Worm (Caenorhabditis elegans) whole organism, L4 larva: ENCODE measurements around the gene F55B11.7.
"Not testable (repeated sequence)": the region's sequence is repeated elsewhere in the genome, so short reads cannot be mapped to it uniquely, and the experiment has no call there.

Experiments
- D1046.2 ChIP-seq: fragments of 200-800 bp; sonication (Bioruptor generic); IDR thresholded peaks from 2 replicates; pipeline ENCODE4 v1.3.6; 2022; ENCODE audit warnings: missing genetic modification characterization, missing compliant biosample characterization
- F10B5.3 ChIP-seq: sonication (generic microtip); optimal IDR thresholded peaks from 2 replicates; lab custom pipeline; 2016; ENCODE audit warnings: mild to moderate bottlenecking, missing genetic modification characterization, missing compliant biosample characterization
- F37D6.2 ChIP-seq: sonication (generic microtip); optimal IDR thresholded peaks from 2 replicates; lab custom pipeline; 2016; ENCODE audit warnings: mild to moderate bottlenecking, missing genetic modification characterization, missing compliant biosample characterization
- F49E8.2 ChIP-seq: sonication (generic microtip); optimal IDR thresholded peaks from 2 replicates; lab custom pipeline; 2016; ENCODE audit warnings: missing compliant biosample characterization, mild to moderate bottlenecking, missing genetic modification characterization, borderline replicate concordance
- R02D3.7 ChIP-seq: fragments of 150-350 bp; sonication (generic microtip); optimal IDR thresholded peaks from 3 replicates; lab custom pipeline; 2014; ENCODE audit warnings: missing biosample characterization, missing genetic modification characterization
- Y105C5A.15 ChIP-seq: fragments of 200-800 bp; sonication (Bioruptor generic); IDR thresholded peaks from 2 replicates; pipeline ENCODE4 v1.3.6; 2022; ENCODE audit warnings: missing genetic modification characterization, missing compliant biosample characterization
- aha-1 ChIP-seq: fragments of 150-350 bp; peaks from one replicate; lab custom pipeline; 2014; ENCODE audit warnings: missing biosample characterization, missing genetic modification characterization
- aly-2 ChIP-seq: sonication (generic microtip); optimal IDR thresholded peaks from 2 replicates; lab custom pipeline; 2018; ENCODE audit warnings: missing biosample characterization, missing genetic modification characterization
- ceh-20 ChIP-seq: fragments of 200-800 bp; sonication (Bioruptor generic); IDR thresholded peaks from 2 replicates; pipeline ENCODE4 v1.3.6; 2022; ENCODE audit warnings: missing genetic modification reagents, missing genetic modification characterization, missing compliant biosample characterization
- ceh-28 ChIP-seq: fragments of 150-350 bp; optimal IDR thresholded peaks from 2 replicates; lab custom pipeline; 2014; ENCODE audit warnings: missing biosample characterization, missing genetic modification reagents, missing genetic modification characterization
- cey-2 ChIP-seq: sonication (generic microtip); optimal IDR thresholded peaks from 3 replicates; lab custom pipeline; 2017; ENCODE audit warnings: missing genetic modification characterization, mild to moderate bottlenecking, missing compliant biosample characterization, antibody characterized with exemption, borderline replicate concordance; ENCODE audit not compliant: insufficient read depth
- ctbp-1 ChIP-seq: fragments of 200-800 bp; sonication (Bioruptor generic); IDR thresholded peaks from 2 replicates; pipeline ENCODE4 v1.3.6; 2022; ENCODE audit warnings: missing genetic modification reagents, missing genetic modification characterization, missing compliant biosample characterization
- daf-16 ChIP-seq, 3 experiments: sonication (generic microtip); optimal IDR thresholded peaks; 2 replicates each; lab custom pipeline; 2016 to 2017; ENCODE audit warnings: missing genetic modification characterization in 3 of 3, missing genetic modification reagents in 3 of 3, mild to moderate bottlenecking in 2 of 3, missing compliant biosample characterization in 2 of 3, missing biosample characterization in 1 of 3, moderate library complexity in 1 of 3
- daf-8 ChIP-seq: fragments of 200-800 bp; sonication (Bioruptor generic); IDR thresholded peaks from 2 replicates; pipeline ENCODE4 v1.3.6; 2022; ENCODE audit warnings: missing genetic modification characterization, missing compliant biosample characterization
- dpl-1 ChIP-seq: fragments of 150-350 bp; optimal IDR thresholded peaks from 2 replicates; lab custom pipeline; 2014; ENCODE audit warnings: missing biosample characterization, missing genetic modification reagents, missing genetic modification characterization
- fkh-10 ChIP-seq: fragments of 150-350 bp; optimal IDR thresholded peaks from 2 replicates; lab custom pipeline; 2014; ENCODE audit warnings: missing biosample characterization, missing genetic modification reagents, missing genetic modification characterization
- fos-1 ChIP-seq: fragments of 150-350 bp; optimal IDR thresholded peaks from 2 replicates; lab custom pipeline; 2014; ENCODE audit warnings: missing biosample characterization, missing genetic modification characterization
- gei-8 ChIP-seq: fragments of 200-800 bp; sonication (Bioruptor generic); optimal IDR thresholded peaks from 2 replicates; lab custom pipeline; 2018; ENCODE audit warnings: mild to moderate bottlenecking, missing genetic modification characterization, missing compliant biosample characterization
- hlh-11 ChIP-seq: fragments of 200-800 bp; sonication (Bioruptor generic); optimal IDR thresholded peaks from 2 replicates; lab custom pipeline; 2018; ENCODE audit warnings: mild to moderate bottlenecking, missing genetic modification characterization, missing compliant biosample characterization
- hmg-1.1 ChIP-seq: fragments of 200-800 bp; sonication (Bioruptor generic); IDR thresholded peaks from 2 replicates; pipeline ENCODE4 v1.3.6; 2022; ENCODE audit warnings: missing genetic modification reagents, missing genetic modification characterization, missing compliant biosample characterization
- lim-7 ChIP-seq: fragments of 200-800 bp; sonication (Bioruptor generic); IDR thresholded peaks from 2 replicates; pipeline ENCODE4 v1.3.6; 2022; ENCODE audit warnings: missing genetic modification characterization, missing compliant biosample characterization
- lin-29 ChIP-seq: fragments of 200-800 bp; sonication (Bioruptor generic); IDR thresholded peaks from 2 replicates; pipeline ENCODE4 v1.3.6; 2022; ENCODE audit warnings: missing genetic modification reagents, missing genetic modification characterization, missing compliant biosample characterization
- lin-39 ChIP-seq: fragments of 150-350 bp; optimal IDR thresholded peaks from 2 replicates; lab custom pipeline; 2014; ENCODE audit warnings: missing biosample characterization, missing genetic modification reagents, missing genetic modification characterization
- lir-3 ChIP-seq: sonication (generic microtip); optimal IDR thresholded peaks from 2 replicates; lab custom pipeline; 2016; ENCODE audit warnings: mild to moderate bottlenecking, missing genetic modification characterization, missing compliant biosample characterization
- lsy-2 ChIP-seq, 2 experiments: fragments of 150-350 bp in 1 of 2; sonication (generic microtip) in 1 of 2; optimal IDR thresholded peaks; 2 replicates each; lab custom pipeline; 2014 to 2017; ENCODE audit warnings: missing biosample characterization in 2 of 2, missing genetic modification characterization in 2 of 2
- mdl-1 ChIP-seq, 2 experiments: fragments of 150-350 bp in 1 of 2; sonication (generic microtip) in 1 of 2; optimal IDR thresholded peaks; 2 replicates each; lab custom pipeline; 2014 to 2017; ENCODE audit warnings: missing biosample characterization in 2 of 2, missing genetic modification characterization in 2 of 2
- mdt-29 ChIP-seq: fragments of 200-800 bp; sonication (Bioruptor generic); IDR thresholded peaks from 2 replicates; pipeline ENCODE4 v1.3.6; 2022; ENCODE audit warnings: missing genetic modification reagents, missing genetic modification characterization, missing compliant biosample characterization
- mep-1 ChIP-seq: fragments of 150-350 bp; sonication (generic microtip); optimal IDR thresholded peaks from 3 replicates; lab custom pipeline; 2014; ENCODE audit warnings: missing biosample characterization, missing genetic modification characterization
- nhr-10 ChIP-seq: fragments of 150-350 bp; optimal IDR thresholded peaks from 2 replicates; lab custom pipeline; 2014; ENCODE audit warnings: missing biosample characterization, missing genetic modification characterization
- nhr-11 ChIP-seq: fragments of 150-350 bp; optimal IDR thresholded peaks from 2 replicates; lab custom pipeline; 2014; ENCODE audit warnings: missing biosample characterization, missing genetic modification characterization
- nhr-237 ChIP-seq: sonication (generic microtip); optimal IDR thresholded peaks from 2 replicates; lab custom pipeline; 2017; ENCODE audit warnings: missing biosample characterization, missing genetic modification characterization
- nhr-42 ChIP-seq: fragments of 200-800 bp; sonication (Bioruptor generic); IDR thresholded peaks from 2 replicates; pipeline ENCODE4 v1.3.6; 2022; ENCODE audit warnings: missing genetic modification characterization, missing compliant biosample characterization
- nhr-6 ChIP-seq: fragments of 150-350 bp; optimal IDR thresholded peaks from 2 replicates; lab custom pipeline; 2014; ENCODE audit warnings: missing biosample characterization, missing genetic modification characterization
- nhr-76 ChIP-seq: fragments of 150-350 bp; optimal IDR thresholded peaks from 2 replicates; lab custom pipeline; 2014; ENCODE audit warnings: missing biosample characterization, missing genetic modification characterization
- nhr-77 ChIP-seq: fragments of 150-350 bp; optimal IDR thresholded peaks from 2 replicates; lab custom pipeline; 2014; ENCODE audit warnings: missing biosample characterization, missing genetic modification characterization
- pqm-1 ChIP-seq: sonication (generic microtip); optimal IDR thresholded peaks from 2 replicates; lab custom pipeline; 2017; ENCODE audit warnings: missing biosample characterization, missing genetic modification characterization
- rbr-2 ChIP-seq: sonication (generic microtip); optimal IDR thresholded peaks from 2 replicates; lab custom pipeline; 2016; ENCODE audit warnings: missing genotype, missing genetic modification characterization, missing compliant biosample characterization
- sdz-12 ChIP-seq: fragments of 200-800 bp; sonication (Bioruptor generic); optimal IDR thresholded peaks from 2 replicates; lab custom pipeline; 2018; ENCODE audit warnings: mild to moderate bottlenecking, missing genetic modification characterization, missing compliant biosample characterization
- snpc-1.2 ChIP-seq: fragments of 200-800 bp; sonication (Bioruptor generic); IDR thresholded peaks from 2 replicates; pipeline ENCODE4 v1.3.6; 2022; ENCODE audit warnings: missing genetic modification reagents, missing genetic modification characterization, missing compliant biosample characterization
- unc-62 ChIP-seq, 3 experiments: fragments of 150-350 bp in 1 of 3; sonication (generic microtip); optimal IDR thresholded peaks in 2 of 3; peaks in 1 of 3; 1 replicate in 1 of 3; 2 replicates in 2 of 3; lab custom pipeline; 2014 to 2017; ENCODE audit warnings: missing biosample characterization in 3 of 3, missing genetic modification characterization in 3 of 3, missing genetic modification reagents in 3 of 3, missing genotype in 1 of 3
- ztf-7 ChIP-seq: fragments of 150-350 bp; optimal IDR thresholded peaks from 2 replicates; lab custom pipeline; 2014; ENCODE audit warnings: missing biosample characterization, missing genetic modification characterization

The F55B11.7 gene

ce11 chrIV:14379191-14379590 lies 42.6 kb downstream of the F55B11.7 start:
- TF ChIP-seq hmg-1.1: no peak
- TF ChIP-seq D1046.2 (GFP tag; lab: Robert Waterston, UW): no peak
- no peak for TF ChIP-seq mdl-1 (tag; optimal IDR thresholded peaks at IDR 0.05; lab: Kevin White, UChicago)
- TF ChIP-seq nhr-42 (GFP tag; lab: Robert Waterston, UW): no peak
- TF ChIP-seq sdz-12 (GFP tag; lab: Kevin White, UChicago): no peak
- no peak for TF ChIP-seq lir-3 (tag; lab: Kevin White, UChicago)
- no peak for TF ChIP-seq ztf-7
- no peak for TF ChIP-seq nhr-237 (tag; lab: Kevin White, UChicago)
- TF ChIP-seq fos-1 (tag; lab: Kevin White, UChicago): no peak
- TF ChIP-seq lin-29: no peak
- TF ChIP-seq snpc-1.2 (GFP tag; lab: Robert Waterston, UW): no peak
- TF ChIP-seq hlh-11 (tag; lab: Kevin White, UChicago): no peak

- TF ChIP-seq unc-62 (GFP tag; optimal IDR thresholded peaks at IDR 0.05 in 1 of 2; lab: Kevin White, UChicago) (peak in 1 of 2 experiments; percentile 97), unc-62 (tag; optimal IDR thresholded peaks at IDR 0.05; lab: Kevin White, UChicago) (no peak), mdl-1 (tag; optimal IDR thresholded peaks at IDR 0.05; lab: Kevin White, UChicago) (no peak)
These were observed 44.0 kb downstream of the F55B11.7 start for ce11 chrIV:14377850-14378249.

ce11 chrIV:14377267-14377814 lies 44.5 kb downstream of the F55B11.7 start:
- TF ChIP-seq aly-2 (tag; lab: Kevin White, UChicago) (no peak), mdt-29 (GFP tag; lab: Robert Waterston, UW) (no peak), snpc-1.2 (GFP tag; lab: Robert Waterston, UW) (peak; percentile 95)

- not testable (repeated sequence) for TF ChIP-seq cey-2 (tag; lab: Kevin White, UChicago); F10B5.3 (tag; lab: Kevin White, UChicago); gei-8 (GFP tag; lab: Kevin White, UChicago)
- TF ChIP-seq, all 104 proteins: peak for 0; not testable (repeated sequence) for 104
These were observed 48.0 kb downstream of the F55B11.7 start, which contains the start of gene Y67A10A.7 for ce11 chrIV:14373814-14374213. Gene Y67A10A.7 (plus strand): TSS chrIV:14374114.

- no peak for TF ChIP-seq nhr-10
- peak; percentile 27 for TF ChIP-seq nhr-11 (tag; lab: Kevin White, UChicago)
- TF ChIP-seq F49E8.2 (tag; lab: Kevin White, UChicago): no peak
- peak; percentile 15 for TF ChIP-seq ceh-28 (tag; lab: Kevin White, UChicago)
- TF ChIP-seq aha-1: peak; percentile 93
- TF ChIP-seq nhr-77 (tag; lab: Kevin White, UChicago): no peak
- TF ChIP-seq ceh-20 (GFP tag; lab: Robert Waterston, UW): 0 out of 2 replicates have a peak, but pooled peaks have one; percentile 37
- no peak for TF ChIP-seq daf-8 (GFP tag; lab: Robert Waterston, UW)
- peak; percentile 56 for TF ChIP-seq mep-1 (tag; lab: Kevin White, UChicago)
- no peak for TF ChIP-seq pqm-1 (tag; lab: Kevin White, UChicago)
- peak; percentile 30 to 70 for TF ChIP-seq lsy-2 (tag; optimal IDR thresholded peaks at IDR 0.05; lab: Kevin White, UChicago)
- no peak for TF ChIP-seq nhr-76 (tag; lab: Kevin White, UChicago)
- no peak for TF ChIP-seq fos-1 (tag; lab: Kevin White, UChicago)
- TF ChIP-seq dpl-1 (GFP tag; lab: Kevin White, UChicago): peak; percentile 3
- TF ChIP-seq daf-16 (GFP tag; optimal IDR thresholded peaks at IDR 0.05; lab: Kevin White, UChicago): no peak
- no peak for TF ChIP-seq daf-16 (tag; optimal IDR thresholded peaks at IDR 0.05; lab: Kevin White, UChicago)
- no peak for TF ChIP-seq R02D3.7 (tag; lab: Kevin White, UChicago)
- TF ChIP-seq hmg-1.1: peak; percentile 64; the same call in 1 of the 2 replicates
- peak; percentile 40 for TF ChIP-seq F37D6.2
- TF ChIP-seq lir-3 (tag; lab: Kevin White, UChicago): no peak
- TF ChIP-seq ctbp-1: peak; percentile 77
- no peak for TF ChIP-seq nhr-6 (tag; lab: Kevin White, UChicago)
- TF ChIP-seq rbr-2: peak; percentile 71
- TF ChIP-seq mdl-1 (tag; optimal IDR thresholded peaks at IDR 0.05; lab: Kevin White, UChicago): peak in 1 of 2 experiments; percentile 14
- no peak for TF ChIP-seq aly-2 (tag; lab: Kevin White, UChicago)
- TF ChIP-seq fkh-10 (GFP tag; lab: Kevin White, UChicago): peak; percentile 89
- no peak for TF ChIP-seq lin-39 (tag; lab: Kevin White, UChicago)
- TF ChIP-seq lim-7 (GFP tag; lab: Robert Waterston, UW): no peak
- no peak for TF ChIP-seq Y105C5A.15 (GFP tag; lab: Robert Waterston, UW)
These were observed 50.2 kb downstream of the F55B11.7 start for ce11 chrIV:14371639-14372038.
